Fruit fly (Drosophila melanogaster) whole organism, pupa: ENCODE results near the gene CG15047.
A peak's percentile ranks its signal among the peaks of the same experiment; 100 is the strongest.

Source experiments
- CG10348 ChIP-seq: fragments of 200-800 bp; sonication (Bioruptor generic); IDR thresholded peaks from 2 replicates; pipeline ENCODE4 v1.3.6; 2022; ENCODE audit warnings: missing biosample characterization, missing genetic modification characterization
- CG13204 ChIP-seq: fragments of 200-800 bp; sonication (Bioruptor generic); optimal IDR thresholded peaks from 2 replicates; lab custom pipeline; 2018; ENCODE audit warnings: missing biosample characterization, mild to moderate bottlenecking, missing genetic modification characterization, moderate library complexity
- CG17806 ChIP-seq: fragments of 200-800 bp; sonication (Bioruptor generic); optimal IDR thresholded peaks from 2 replicates; lab custom pipeline; 2018; ENCODE audit warnings: missing biosample characterization, mild to moderate bottlenecking, missing genetic modification characterization, moderate library complexity
- CG4496 ChIP-seq: fragments of 200-800 bp; sonication (Bioruptor generic); IDR thresholded peaks from 3 replicates; pipeline ENCODE4 v1.3.6; 2022; ENCODE audit warnings: missing biosample characterization, missing genetic modification characterization
- CG8159 ChIP-seq: fragments of 200-800 bp; sonication (Bioruptor generic); optimal IDR thresholded peaks from 3 replicates; lab custom pipeline; 2018; ENCODE audit warnings: missing biosample characterization, mild to moderate bottlenecking, missing genetic modification characterization, moderate library complexity
- CG9948 ChIP-seq: fragments of 200-800 bp; sonication (Bioruptor generic); optimal IDR thresholded peaks from 2 replicates; lab custom pipeline; 2018; ENCODE audit warnings: missing biosample characterization, mild to moderate bottlenecking, missing genetic modification characterization, moderate library complexity
- EcR ChIP-seq: fragments of 200-800 bp; sonication (Bioruptor generic); optimal IDR thresholded peaks from 3 replicates; lab custom pipeline; 2019; ENCODE audit warnings: missing biosample characterization, missing genetic modification characterization, mild to moderate bottlenecking, moderate library complexity, missing genetic modification reagents
- Ets98B ChIP-seq: fragments of 200-800 bp; sonication (Bioruptor generic); IDR thresholded peaks from 2 replicates; pipeline ENCODE4 v1.3.6; 2022; ENCODE audit warnings: missing biosample characterization, missing genetic modification characterization
- Pif1A ChIP-seq: fragments of 200-800 bp; sonication (Bioruptor generic); optimal IDR thresholded peaks from 3 replicates; lab custom pipeline; 2016; ENCODE audit warnings: missing biosample characterization, missing genetic modification characterization
- Snoo ChIP-seq: fragments of 200-800 bp; sonication (Bioruptor generic); optimal IDR thresholded peaks from 3 replicates; lab custom pipeline; 2017; ENCODE audit warnings: missing biosample characterization, mild to moderate bottlenecking, missing genetic modification characterization, inconsistent platforms
- gl ChIP-seq: fragments of 200-800 bp; sonication (Bioruptor generic); optimal IDR thresholded peaks from 2 replicates; lab custom pipeline; 2018; ENCODE audit warnings: missing biosample characterization, mild to moderate bottlenecking, missing genetic modification characterization

dm6 chrX:18479307-18480134, 49.0 kb upstream of the CG15047 start, which contains the start of gene CG32547:
- TF ChIP-seq gl (tag; lab: Kevin White, UChicago) (no peak), Pif1A (GFP tag; lab: Kevin White, UChicago) (peak; percentile 21), CG10348 (GFP tag; lab: Robert Waterston, UW) (no peak), Snoo (no peak), CG17806 (peak; percentile 32), CG8159 (tag; lab: Kevin White, UChicago) (peak; percentile 18), CG13204 (GFP tag; lab: Kevin White, UChicago) (no peak), EcR (GFP tag; lab: Kevin White, UChicago) (no peak), Ets98B (GFP tag; lab: Robert Waterston, UW) (peak; percentile 28; the same call in 1 of the 2 replicates), CG4496 (GFP tag; lab: Robert Waterston, UW) (peak; percentile 42; the same call in 2 of the 3 replicates), CG9948 (tag; lab: Kevin White, UChicago) (no peak)
